Fruit fly (Drosophila melanogaster) whole organism, adult: ENCODE measurements around the gene CG11085.

Experiments used
- CG11617 ChIP-seq: fragments of 200-800 bp; sonication (Bioruptor generic); optimal IDR thresholded peaks from 2 replicates; lab custom pipeline; 2017; ENCODE audit warnings: mild to moderate bottlenecking, missing biosample characterization, missing genetic modification reagents, missing genetic modification characterization
- CG1620 ChIP-seq: fragments of 200-800 bp; sonication (Bioruptor generic); optimal IDR thresholded peaks from 2 replicates; lab custom pipeline; 2016; ENCODE audit warnings: missing biosample characterization, missing genetic modification characterization
- CG7101 ChIP-seq: fragments of 200-800 bp; sonication (Bioruptor generic); optimal IDR thresholded peaks from 2 replicates; lab custom pipeline; 2018; ENCODE audit warnings: missing biosample characterization, mild to moderate bottlenecking, missing genetic modification characterization, moderate library complexity

dm6 chrX:12592121-12592466 lies 24.0 kb upstream of the CG11085 start, which contains the start of gene LIMK1:
- TF ChIP-seq CG1620 (GFP tag; lab: Kevin White, UChicago), result no peak
- no peak for TF ChIP-seq CG11617 (GFP tag; lab: Kevin White, UChicago)
- no peak for TF ChIP-seq CG7101 (tag; lab: Kevin White, UChicago)
